Fruit fly (Drosophila melanogaster): ENCODE data around the gene CG44002.

- TF ChIP-seq CG8478 (optimal IDR thresholded peaks at IDR 0.05) (no peak), CTCF (optimal IDR thresholded peaks at IDR 0.05) (no peak)
Measured at dm6 chr2L:3159144-3160000, 11.5 kb downstream of the CG44002 start, which contains the start of the genes Mad and gkt.
